Fruit fly (Drosophila melanogaster) whole organism, embryonic: ENCODE measurements around the gene CG12522.

Source experiments
- Awh ChIP-seq: fragments of 200-800 bp; sonication (Bioruptor generic); IDR thresholded peaks from 2 replicates; pipeline ENCODE4, ENCODE4 v1.3.6; 2022; ENCODE audit warnings: missing biosample characterization, missing genetic modification characterization
- CG11398 ChIP-seq: fragments of 200-800 bp; sonication (Bioruptor generic); optimal IDR thresholded peaks from 2 replicates; lab custom pipeline; 2016; ENCODE audit warnings: missing biosample characterization, missing genetic modification characterization
- CG11504 ChIP-seq: fragments of 200-800 bp; sonication (Bioruptor generic); optimal IDR thresholded peaks from 3 replicates; lab custom pipeline; 2019; ENCODE audit warnings: missing biosample characterization, mild to moderate bottlenecking, missing genetic modification characterization, moderate library complexity
- CG11560 ChIP-seq: fragments of 200-800 bp; sonication (Bioruptor generic); IDR thresholded peaks from 3 replicates; pipeline ENCODE4 v1.3.6; 2022; ENCODE audit warnings: missing biosample characterization, missing genetic modification characterization
- CG12236 ChIP-seq: fragments of 200-800 bp; sonication (Bioruptor generic); optimal IDR thresholded peaks from 2 replicates; lab custom pipeline; 2016; ENCODE audit warnings: missing biosample characterization, missing genetic modification characterization
- CG12744 ChIP-seq: fragments of 200-800 bp; sonication (Bioruptor generic); optimal IDR thresholded peaks from 2 replicates; lab custom pipeline; 2016; ENCODE audit warnings: missing biosample characterization, missing genetic modification characterization
- CG14014 ChIP-seq: fragments of 200-800 bp; sonication (Bioruptor generic); IDR thresholded peaks from 2 replicates; pipeline ENCODE4 v1.3.6; 2022; ENCODE audit warnings: missing biosample characterization, missing genetic modification characterization
- CG1647 ChIP-seq: fragments of 200-800 bp; sonication (Bioruptor generic); optimal IDR thresholded peaks from 3 replicates; lab custom pipeline; 2016; ENCODE audit warnings: missing biosample characterization, missing genetic modification characterization
- CG17328 ChIP-seq: fragments of 200-800 bp; sonication (Bioruptor generic); IDR thresholded peaks from 2 replicates; pipeline ENCODE4 v1.3.6; 2022; ENCODE audit warnings: missing biosample characterization, missing genetic modification characterization
- CG17912 ChIP-seq: fragments of 200-800 bp; sonication (Bioruptor generic); optimal IDR thresholded peaks from 2 replicates; lab custom pipeline; 2018; ENCODE audit warnings: missing biosample characterization, mild to moderate bottlenecking, missing genetic modification characterization
- CG1792 ChIP-seq: fragments of 200-800 bp; sonication (Bioruptor generic); optimal IDR thresholded peaks from 2 replicates; lab custom pipeline; 2016; ENCODE audit warnings: missing biosample characterization, missing genetic modification characterization
- CG31388 ChIP-seq: fragments of 200-800 bp; sonication (Bioruptor generic); optimal IDR thresholded peaks from 2 replicates; lab custom pipeline; 2016; ENCODE audit warnings: missing biosample characterization, missing genetic modification characterization
- CG33557 ChIP-seq: fragments of 200-800 bp; sonication (Bioruptor generic); optimal IDR thresholded peaks from 2 replicates; lab custom pipeline; 2019; ENCODE audit warnings: missing biosample characterization, mild to moderate bottlenecking, missing genetic modification characterization, moderate library complexity
- CG34376 ChIP-seq: fragments of 200-800 bp; sonication (Bioruptor generic); optimal IDR thresholded peaks from 2 replicates; lab custom pipeline; 2018; ENCODE audit warnings: missing biosample characterization, mild to moderate bottlenecking, missing genetic modification characterization
- CG4424 ChIP-seq: fragments of 200-800 bp; sonication (Bioruptor generic); optimal IDR thresholded peaks from 3 replicates; lab custom pipeline; 2016; ENCODE audit warnings: missing biosample characterization, missing genetic modification characterization
- CG4707 ChIP-seq: fragments of 200-800 bp; sonication (Bioruptor generic); optimal IDR thresholded peaks from 2 replicates; lab custom pipeline; 2018; ENCODE audit warnings: missing biosample characterization, mild to moderate bottlenecking, missing genetic modification characterization, moderate library complexity
- CG6254 ChIP-seq: fragments of 200-800 bp; sonication (Bioruptor generic); optimal IDR thresholded peaks from 3 replicates; lab custom pipeline; 2017; ENCODE audit warnings: mild to moderate bottlenecking, missing biosample characterization, missing genetic modification reagents, missing genetic modification characterization
- CG6683 ChIP-seq: fragments of 200-800 bp; sonication (Bioruptor generic); optimal IDR thresholded peaks from 2 replicates; lab custom pipeline; 2017; ENCODE audit warnings: missing biosample characterization, mild to moderate bottlenecking, missing genetic modification characterization, missing genetic modification reagents
- CG6765 ChIP-seq: fragments of 200-800 bp; sonication (Bioruptor generic); optimal IDR thresholded peaks from 3 replicates; lab custom pipeline; 2017; ENCODE audit warnings: missing biosample characterization, mild to moderate bottlenecking, missing genetic modification characterization
- CG6791 ChIP-seq: fragments of 200-800 bp; sonication (Bioruptor generic); IDR thresholded peaks from 3 replicates; pipeline ENCODE4 v1.3.6; 2022; ENCODE audit warnings: missing biosample characterization, missing genetic modification characterization; ENCODE audit not compliant: partially characterized antibody
- CG7839 ChIP-seq: fragments of 200-800 bp; sonication (Bioruptor generic); optimal IDR thresholded peaks from 3 replicates; lab custom pipeline; 2018; ENCODE audit warnings: missing biosample characterization, mild to moderate bottlenecking, missing genetic modification characterization, moderate library complexity
- CkIIα-i1 ChIP-seq: fragments of 200-800 bp; sonication (Bioruptor generic); IDR thresholded peaks from 2 replicates; pipeline ENCODE4 v1.3.6; 2022; ENCODE audit warnings: missing biosample characterization, missing genetic modification characterization
- CrebB ChIP-seq: fragments of 200-800 bp; sonication (Bioruptor generic); optimal IDR thresholded peaks from 3 replicates; lab custom pipeline; 2018; ENCODE audit warnings: missing biosample characterization, mild to moderate bottlenecking, missing genetic modification characterization
- D19A ChIP-seq: fragments of 200-800 bp; optimal IDR thresholded peaks from 3 replicates; lab custom pipeline; 2019; ENCODE audit warnings: missing biosample characterization, mild to moderate bottlenecking, missing genetic modification characterization, moderate library complexity
- Lpt ChIP-seq: fragments of >200 bp; optimal IDR thresholded peaks from 2 replicates; lab custom pipeline; 2018; ENCODE audit warnings: missing biosample characterization, missing genetic modification characterization
- Med ChIP-seq: fragments of 200-800 bp; sonication (Bioruptor generic); peaks from one replicate; lab custom pipeline; 2016; ENCODE audit warnings: missing biosample characterization, missing genetic modification characterization, mild to moderate bottlenecking, inconsistent platforms, moderate library complexity
- Nf-YA ChIP-seq: fragments of 200-800 bp; sonication (Bioruptor generic); IDR thresholded peaks from 2 replicates; pipeline ENCODE4 v1.3.6; 2022; ENCODE audit warnings: missing biosample characterization, missing genetic modification characterization
- Pdp1 ChIP-seq, 2 experiments: fragments of 200-800 bp; sonication (Bioruptor generic); optimal IDR thresholded peaks; 3 replicates each; lab custom pipeline; 2016; ENCODE audit warnings: missing biosample characterization in 2 of 2, missing genetic modification characterization in 2 of 2, mild to moderate bottlenecking in 1 of 2, moderate library complexity in 1 of 2
- Six4 ChIP-seq: fragments of 200-800 bp; sonication (Bioruptor generic); optimal IDR thresholded peaks from 2 replicates; lab custom pipeline; 2016; ENCODE audit warnings: missing biosample characterization, missing genetic modification characterization
- Xbp1 ChIP-seq: fragments of 200-800 bp; sonication (Bioruptor generic); optimal IDR thresholded peaks from 3 replicates; lab custom pipeline; 2016; ENCODE audit warnings: missing biosample characterization, mild to moderate bottlenecking, missing genetic modification characterization
- aop ChIP-seq: fragments of 200-800 bp; sonication (Bioruptor generic); IDR thresholded peaks from 2 replicates; pipeline ENCODE4 v1.3.6; 2022; ENCODE audit warnings: missing biosample characterization, missing genetic modification characterization
- ase ChIP-seq: fragments of 200-800 bp; sonication (Bioruptor generic); IDR thresholded peaks from 3 replicates; pipeline ENCODE4 v1.3.6; 2022; ENCODE audit warnings: missing biosample characterization, missing genetic modification characterization
- chinmo ChIP-seq: fragments of 200-800 bp; sonication (Bioruptor generic); IDR thresholded peaks from 4 replicates; pipeline ENCODE4 v1.3.6; 2022; ENCODE audit warnings: missing biosample characterization, missing genetic modification characterization; ENCODE audit not compliant: partially characterized antibody
- corto ChIP-seq: fragments of 200-800 bp; sonication (Bioruptor generic); optimal IDR thresholded peaks from 2 replicates; lab custom pipeline; 2016; ENCODE audit warnings: missing biosample characterization, mild to moderate bottlenecking, missing genetic modification characterization, moderate library complexity
- crol ChIP-seq: fragments of 200-800 bp; sonication (Bioruptor generic); IDR thresholded peaks from 2 replicates; pipeline ENCODE4 v1.3.6; 2022; ENCODE audit warnings: missing biosample characterization, missing genetic modification characterization
- dmrt99B ChIP-seq: fragments of 200-800 bp; sonication (Bioruptor generic); optimal IDR thresholded peaks from 2 replicates; lab custom pipeline; 2018; ENCODE audit warnings: missing biosample characterization, mild to moderate bottlenecking, missing genetic modification characterization, moderate library complexity
- gro ChIP-seq: fragments of 200-800 bp; sonication (Bioruptor generic); optimal IDR thresholded peaks from 2 replicates; lab custom pipeline; 2016; ENCODE audit warnings: missing biosample characterization, missing genetic modification characterization
- her ChIP-seq: fragments of 200-800 bp; sonication (Bioruptor generic); optimal IDR thresholded peaks from 2 replicates; lab custom pipeline; 2016; ENCODE audit warnings: missing biosample characterization, missing genetic modification characterization
- jumu ChIP-seq: fragments of 200-800 bp; sonication (Bioruptor generic); optimal IDR thresholded peaks from 3 replicates; lab custom pipeline; 2016; ENCODE audit warnings: missing biosample characterization, missing genetic modification characterization
- ken ChIP-seq: fragments of 200-800 bp; sonication (Bioruptor generic); IDR thresholded peaks from 3 replicates; pipeline ENCODE4 v1.3.6; 2022; ENCODE audit warnings: missing biosample characterization, missing genetic modification characterization
- lilli ChIP-seq: fragments of 200-800 bp; sonication (Bioruptor generic); optimal IDR thresholded peaks from 3 replicates; lab custom pipeline; 2016; ENCODE audit warnings: missing biosample characterization, missing genetic modification characterization
- nau ChIP-seq: fragments of 200-800 bp; sonication (Bioruptor generic); optimal IDR thresholded peaks from 3 replicates; lab custom pipeline; 2017; ENCODE audit warnings: missing biosample characterization, mild to moderate bottlenecking, missing genetic modification characterization, missing genetic modification reagents
- nerfin-1 ChIP-seq: fragments of 200-800 bp; sonication (Bioruptor generic); optimal IDR thresholded peaks from 3 replicates; lab custom pipeline; 2019; ENCODE audit warnings: missing biosample characterization, mild to moderate bottlenecking, missing genetic modification characterization, moderate library complexity
- repo ChIP-seq: fragments of 200-800 bp; sonication (Bioruptor generic); optimal IDR thresholded peaks from 2 replicates; lab custom pipeline; 2016; ENCODE audit warnings: missing biosample characterization, missing genetic modification characterization
- sens-2 ChIP-seq: fragments of 200-800 bp; sonication (Bioruptor generic); IDR thresholded peaks from 2 replicates; pipeline ENCODE4 v1.3.6; 2022; ENCODE audit warnings: missing biosample characterization, missing genetic modification characterization
- seq ChIP-seq: fragments of 200-800 bp; sonication (Bioruptor generic); IDR thresholded peaks from 2 replicates; pipeline ENCODE4 v1.3.6; 2022; ENCODE audit warnings: missing biosample characterization, missing genetic modification characterization
- sim ChIP-seq: fragments of 200-800 bp; sonication (Bioruptor generic); IDR thresholded peaks from 2 replicates; pipeline ENCODE4 v1.3.6; 2022; ENCODE audit warnings: missing biosample characterization, missing genetic modification characterization
- tna ChIP-seq: fragments of 200-800 bp; sonication (Bioruptor generic); IDR thresholded peaks from 2 replicates; pipeline ENCODE4 v1.3.6; 2022; ENCODE audit warnings: missing biosample characterization, missing genetic modification characterization; ENCODE audit not compliant: partially characterized antibody
- yki ChIP-seq: fragments of >200 bp; optimal IDR thresholded peaks from 3 replicates; lab custom pipeline; 2018
- zen ChIP-seq: fragments of 200-800 bp; sonication (Bioruptor generic); optimal IDR thresholded peaks from 3 replicates; lab custom pipeline; 2018; ENCODE audit warnings: missing biosample characterization, mild to moderate bottlenecking, missing genetic modification characterization, moderate library complexity

CG12522 gene

DNA sequence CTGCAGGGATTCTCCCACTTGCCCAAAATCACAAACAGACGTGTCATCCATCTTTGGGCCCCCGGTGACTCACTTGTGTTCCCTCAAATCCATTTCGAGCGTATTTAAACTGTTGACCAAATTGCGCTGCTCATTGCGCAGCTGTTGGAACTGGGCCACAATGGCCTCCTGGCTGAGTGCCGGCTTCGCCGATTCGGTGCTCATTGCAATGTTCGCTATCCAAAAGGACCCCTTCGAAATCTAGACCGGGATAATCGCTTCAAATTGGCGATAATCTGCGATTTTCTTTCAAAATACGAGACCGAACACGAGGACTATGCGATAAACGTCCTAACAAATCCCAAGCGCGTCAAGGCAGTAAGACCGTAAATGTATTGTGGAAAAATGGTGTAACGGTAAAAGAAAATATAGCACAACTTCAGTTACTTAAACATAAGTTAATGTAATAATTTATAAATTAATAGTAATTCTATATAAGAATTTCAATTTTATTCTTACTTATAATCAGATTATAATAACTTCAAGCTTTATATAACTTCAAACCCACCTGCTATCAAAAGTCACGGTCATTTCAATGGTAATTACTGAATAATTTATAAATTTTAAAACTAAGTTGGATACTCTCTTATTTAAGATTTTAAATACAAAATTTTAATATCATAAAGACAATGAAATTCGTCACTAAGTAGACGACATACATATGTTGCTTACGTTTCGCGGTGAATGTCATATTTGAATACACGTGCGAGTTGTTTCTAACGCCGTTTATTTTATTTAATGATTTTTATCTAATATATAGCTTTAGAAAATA is 33.8 kb upstream of the CG12522 start, which contains the start of the genes Pfdn2 and Noc1 (continued):
- TF ChIP-seq seq (GFP tag; lab: Robert Waterston, UW) (no peak), CG4424 (peak; percentile 40), corto (GFP tag; lab: Kevin White, UChicago) (no peak), Pdp1 (GFP tag; optimal IDR thresholded peaks at IDR 0.05; lab: Kevin White, UChicago) (peak in 1 of 2 experiments; percentile 3), Awh (GFP tag; lab: Robert Waterston, UW) (0 out of 2 replicates have a peak, but pooled peaks have one; percentile 15), CG11560 (tag; lab: Robert Waterston, UW) (no peak), jumu (no peak), CG11398 (GFP tag; lab: Kevin White, UChicago) (no peak), yki (lab: Kevin White, UChicago) (no peak), nerfin-1 (tag; lab: Kevin White, UChicago) (no peak), CG12744 (GFP tag; lab: Kevin White, UChicago) (no peak), CG17912 (no peak), ken (GFP tag; lab: Robert Waterston, UW) (no peak), CG12236 (no peak), her (GFP tag; lab: Kevin White, UChicago) (no peak), CG6791 (GFP tag; lab: Robert Waterston, UW) (no peak), aop (GFP tag; lab: Robert Waterston, UW) (no peak), sens-2 (GFP tag; lab: Robert Waterston, UW) (no peak), Xbp1 (GFP tag; lab: Kevin White, UChicago) (peak; percentile 68), sim (GFP tag; lab: Robert Waterston, UW) (no peak), CG17328 (peak; percentile 52), repo (no peak), CG6683 (GFP tag; lab: Kevin White, UChicago) (peak; percentile 5), CG34376 (GFP tag; lab: Kevin White, UChicago) (no peak), ase (GFP tag; lab: Robert Waterston, UW) (no peak), chinmo (GFP tag; lab: Robert Waterston, UW) (no peak), CrebB (tag; lab: Kevin White, UChicago) (no peak), CkIIα-i1 (GFP tag; lab: Robert Waterston, UW) (no peak), Six4 (GFP tag; lab: Kevin White, UChicago) (peak; percentile 47), nau (GFP tag; lab: Kevin White, UChicago) (no peak), CG7839 (tag; lab: Kevin White, UChicago) (no peak), gro (GFP tag; lab: Kevin White, UChicago) (no peak), D19A (no peak), CG31388 (GFP tag; lab: Kevin White, UChicago) (no peak), CG6254 (no peak), CG6765 (GFP tag; lab: Kevin White, UChicago) (no peak), CG4707 (GFP tag; lab: Kevin White, UChicago) (no peak), CG11504 (tag; lab: Kevin White, UChicago) (no peak), CG1647 (no peak), Lpt (no peak), crol (no peak), zen (tag; lab: Kevin White, UChicago) (no peak), CG33557 (GFP tag; lab: Kevin White, UChicago) (peak; percentile 30), lilli (GFP tag; lab: Kevin White, UChicago) (peak; percentile 45), CG1792 (GFP tag; lab: Kevin White, UChicago) (no peak), CG14014 (GFP tag; lab: Robert Waterston, UW) (peak; percentile 43; the same call in 1 of the 2 replicates), dmrt99B (tag; lab: Kevin White, UChicago) (no peak), Nf-YA (GFP tag; lab: Robert Waterston, UW) (no peak), Med (GFP tag; lab: Kevin White, UChicago) (peak; percentile 76), tna (GFP tag; lab: Robert Waterston, UW) (no peak)
